Fruit fly (Drosophila melanogaster) whole organism, pupa: ENCODE results near the gene fw.

Experiments used
- CG10348 ChIP-seq: fragments of 200-800 bp; sonication (Bioruptor generic); IDR thresholded peaks from 2 replicates; pipeline ENCODE4 v1.3.6; 2022; ENCODE audit warnings: missing biosample characterization, missing genetic modification characterization
- CG12605 ChIP-seq: fragments of 200-800 bp; sonication (Bioruptor generic); IDR thresholded peaks from 2 replicates; pipeline ENCODE4 v1.3.6; 2022; ENCODE audit warnings: missing biosample characterization, missing genetic modification characterization
- CG13204 ChIP-seq: fragments of 200-800 bp; sonication (Bioruptor generic); optimal IDR thresholded peaks from 2 replicates; lab custom pipeline; 2018; ENCODE audit warnings: missing biosample characterization, mild to moderate bottlenecking, missing genetic modification characterization, moderate library complexity
- CG14655 ChIP-seq: fragments of 200-800 bp; sonication (Bioruptor generic); optimal IDR thresholded peaks from 3 replicates; lab custom pipeline; 2017; ENCODE audit warnings: mild to moderate bottlenecking, missing biosample characterization, missing genetic modification reagents, missing genetic modification characterization
- CG15710 ChIP-seq: fragments of 200-800 bp; sonication (Bioruptor generic); optimal IDR thresholded peaks from 2 replicates; lab custom pipeline; 2018; ENCODE audit warnings: missing biosample characterization, mild to moderate bottlenecking, missing genetic modification characterization, moderate library complexity
- CG17806 ChIP-seq: fragments of 200-800 bp; sonication (Bioruptor generic); optimal IDR thresholded peaks from 2 replicates; lab custom pipeline; 2018; ENCODE audit warnings: missing biosample characterization, mild to moderate bottlenecking, missing genetic modification characterization, moderate library complexity
- CG32121 ChIP-seq: fragments of 200-800 bp; sonication (Bioruptor generic); IDR thresholded peaks from 2 replicates; pipeline ENCODE4 v1.3.6; 2022; ENCODE audit warnings: missing biosample characterization, missing genetic modification characterization
- CG34367 ChIP-seq: fragments of 200-800 bp; sonication (Bioruptor generic); optimal IDR thresholded peaks from 2 replicates; lab custom pipeline; 2018; ENCODE audit warnings: missing biosample characterization, mild to moderate bottlenecking, missing genetic modification characterization
- CG4496 ChIP-seq: fragments of 200-800 bp; sonication (Bioruptor generic); IDR thresholded peaks from 3 replicates; pipeline ENCODE4 v1.3.6; 2022; ENCODE audit warnings: missing biosample characterization, missing genetic modification characterization
- CG8159 ChIP-seq: fragments of 200-800 bp; sonication (Bioruptor generic); optimal IDR thresholded peaks from 3 replicates; lab custom pipeline; 2018; ENCODE audit warnings: missing biosample characterization, mild to moderate bottlenecking, missing genetic modification characterization, moderate library complexity
- CG8301 ChIP-seq: fragments of 200-800 bp; sonication (Bioruptor generic); optimal IDR thresholded peaks from 2 replicates; lab custom pipeline; 2018; ENCODE audit warnings: missing biosample characterization, mild to moderate bottlenecking, missing genetic modification characterization
- CG9948 ChIP-seq: fragments of 200-800 bp; sonication (Bioruptor generic); optimal IDR thresholded peaks from 2 replicates; lab custom pipeline; 2018; ENCODE audit warnings: missing biosample characterization, mild to moderate bottlenecking, missing genetic modification characterization, moderate library complexity
- D1 ChIP-seq: fragments of 200-800 bp; sonication (Bioruptor generic); optimal IDR thresholded peaks from 2 replicates; lab custom pipeline; 2018; ENCODE audit warnings: missing biosample characterization, mild to moderate bottlenecking, missing genetic modification characterization, moderate library complexity
- EcR ChIP-seq: fragments of 200-800 bp; sonication (Bioruptor generic); optimal IDR thresholded peaks from 3 replicates; lab custom pipeline; 2019; ENCODE audit warnings: missing biosample characterization, missing genetic modification characterization, mild to moderate bottlenecking, moderate library complexity, missing genetic modification reagents
- Ets98B ChIP-seq: fragments of 200-800 bp; sonication (Bioruptor generic); IDR thresholded peaks from 2 replicates; pipeline ENCODE4 v1.3.6; 2022; ENCODE audit warnings: missing biosample characterization, missing genetic modification characterization
- Pif1A ChIP-seq: fragments of 200-800 bp; sonication (Bioruptor generic); optimal IDR thresholded peaks from 3 replicates; lab custom pipeline; 2016; ENCODE audit warnings: missing biosample characterization, missing genetic modification characterization
- Pif1B ChIP-seq: fragments of 200-800 bp; sonication (Bioruptor generic); optimal IDR thresholded peaks from 3 replicates; lab custom pipeline; 2016; ENCODE audit warnings: missing biosample characterization, missing genetic modification characterization
- Snoo ChIP-seq: fragments of 200-800 bp; sonication (Bioruptor generic); optimal IDR thresholded peaks from 3 replicates; lab custom pipeline; 2017; ENCODE audit warnings: missing biosample characterization, mild to moderate bottlenecking, missing genetic modification characterization, inconsistent platforms
- fd96Ca ChIP-seq: fragments of 200-800 bp; sonication (Bioruptor generic); IDR thresholded peaks from 3 replicates; pipeline ENCODE4 v1.3.6; 2022; ENCODE audit warnings: missing biosample characterization, missing genetic modification characterization
- gl ChIP-seq: fragments of 200-800 bp; sonication (Bioruptor generic); optimal IDR thresholded peaks from 2 replicates; lab custom pipeline; 2018; ENCODE audit warnings: missing biosample characterization, mild to moderate bottlenecking, missing genetic modification characterization
- rn ChIP-seq: fragments of 200-800 bp; sonication (Bioruptor generic); IDR thresholded peaks from 2 replicates; pipeline ENCODE4 v1.3.6; 2022; ENCODE audit warnings: missing biosample characterization, missing genetic modification characterization

Gene fw

DNA sequence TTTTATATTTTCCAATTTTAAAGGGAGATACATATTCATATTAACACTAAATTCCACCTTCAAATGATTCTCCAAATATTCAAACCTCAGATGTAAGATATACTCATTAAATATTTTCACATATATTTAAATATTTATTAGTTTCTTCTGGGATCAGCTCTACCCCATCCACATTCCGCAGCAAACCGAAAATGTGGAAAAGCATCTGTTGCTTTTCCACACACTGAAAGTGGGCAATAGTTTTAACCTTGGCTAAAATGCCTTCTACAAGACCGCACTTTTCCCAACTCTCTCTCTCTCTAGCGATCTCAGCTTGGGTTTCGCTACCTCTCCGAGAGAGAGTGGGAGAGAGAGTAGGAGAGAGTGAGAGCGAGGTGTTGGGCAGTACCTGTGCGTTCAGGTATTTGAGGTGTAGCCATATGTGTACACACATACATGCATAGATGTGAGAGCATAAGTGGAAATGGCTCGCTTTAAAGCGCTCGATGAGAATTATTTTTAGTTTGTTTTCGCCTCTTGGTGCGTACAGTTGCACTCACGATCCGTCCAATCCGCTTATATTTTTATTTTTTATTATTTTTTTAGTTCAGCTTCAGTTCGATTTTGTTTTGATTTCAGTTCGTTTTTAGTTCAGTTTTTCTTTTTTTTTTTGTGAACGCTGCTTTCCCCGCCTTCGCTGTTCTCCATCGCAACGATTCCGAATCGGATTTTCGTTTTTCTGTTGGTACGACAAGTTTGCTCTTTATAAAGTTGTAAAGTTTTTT is 3.1 kb upstream of the fw start, which contains the start of gene CG1806:
Gene CG1806 (plus strand): TSS at position 499 of the 764 bp plus-strand sequence.
- TF ChIP-seq CG32121 (GFP tag; lab: Robert Waterston, UW), result peak; percentile 60; the same call in 1 of the 2 replicates
- peak; percentile 73 for TF ChIP-seq CG4496 (GFP tag; lab: Robert Waterston, UW)
- TF ChIP-seq CG10348, result no peak
- TF ChIP-seq CG13204 (GFP tag; lab: Kevin White, UChicago), result peak; percentile 36
- peak; percentile 62 for TF ChIP-seq CG12605 (GFP tag; lab: Robert Waterston, UW)
- peak; percentile 69; the same call in 2 of the 3 replicates for TF ChIP-seq fd96Ca
- no peak for TF ChIP-seq Snoo (tag; lab: Kevin White, UChicago)
- 0 out of 2 replicates have a peak, but pooled peaks have one; percentile 19 for TF ChIP-seq rn
- peak; percentile 41 for TF ChIP-seq CG34367 (tag; lab: Kevin White, UChicago)
- no peak for TF ChIP-seq D1
- TF ChIP-seq Pif1A (GFP tag; lab: Kevin White, UChicago), result peak; percentile 64
- peak; percentile 32 for TF ChIP-seq CG15710 (tag; lab: Kevin White, UChicago)
- TF ChIP-seq CG9948 (tag; lab: Kevin White, UChicago), result no peak
- TF ChIP-seq gl, result peak; percentile 39
- peak; percentile 62 for TF ChIP-seq Ets98B (GFP tag; lab: Robert Waterston, UW)
- TF ChIP-seq CG8159, result peak; percentile 34
- peak; percentile 45 for TF ChIP-seq CG14655 (GFP tag; lab: Kevin White, UChicago)
- TF ChIP-seq CG17806 (tag; lab: Kevin White, UChicago), result peak; percentile 11
- TF ChIP-seq CG8301 (tag; lab: Kevin White, UChicago), result no peak
- TF ChIP-seq EcR (GFP tag; lab: Kevin White, UChicago), result peak; percentile 22
- TF ChIP-seq Pif1B (GFP tag; lab: Kevin White, UChicago), result peak; percentile 64

DNA sequence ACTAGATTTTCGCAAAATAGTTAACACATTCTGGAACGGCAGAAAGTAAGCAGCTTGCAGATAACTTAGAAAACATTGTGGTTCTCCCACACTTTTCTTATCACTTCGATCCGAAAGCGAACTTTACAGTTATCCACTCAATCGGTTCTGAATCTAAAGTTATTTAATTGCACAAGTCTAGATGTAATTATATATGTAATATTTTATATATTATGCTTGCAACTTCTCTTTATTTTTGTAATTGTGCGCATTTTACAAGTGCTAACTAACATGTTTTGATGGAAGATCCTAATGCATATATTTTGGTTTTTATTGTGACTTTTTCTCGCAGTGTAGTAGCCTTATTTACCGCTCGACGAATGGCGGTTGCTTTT is 668 bp upstream of the fw start:
- TF ChIP-seq CG34367 (tag; lab: Kevin White, UChicago) (peak; percentile 43), CG8301 (tag; lab: Kevin White, UChicago) (peak; percentile 57), CG14655 (GFP tag; lab: Kevin White, UChicago) (peak; percentile 84), Pif1B (GFP tag; lab: Kevin White, UChicago) (no peak), Pif1A (GFP tag; lab: Kevin White, UChicago) (no peak), Snoo (tag; lab: Kevin White, UChicago) (peak; percentile 67), gl (no peak), CG4496 (GFP tag; lab: Robert Waterston, UW) (peak; percentile 76), fd96Ca (no peak), CG13204 (GFP tag; lab: Kevin White, UChicago) (peak; percentile 38), CG8159 (peak; percentile 83), CG9948 (tag; lab: Kevin White, UChicago) (peak; percentile 61), D1 (peak; percentile 2), CG17806 (tag; lab: Kevin White, UChicago) (peak; percentile 9), CG15710 (tag; lab: Kevin White, UChicago) (peak; percentile 55), Ets98B (GFP tag; lab: Robert Waterston, UW) (peak; percentile 22; the same call in 1 of the 2 replicates), rn (no peak)

DNA sequence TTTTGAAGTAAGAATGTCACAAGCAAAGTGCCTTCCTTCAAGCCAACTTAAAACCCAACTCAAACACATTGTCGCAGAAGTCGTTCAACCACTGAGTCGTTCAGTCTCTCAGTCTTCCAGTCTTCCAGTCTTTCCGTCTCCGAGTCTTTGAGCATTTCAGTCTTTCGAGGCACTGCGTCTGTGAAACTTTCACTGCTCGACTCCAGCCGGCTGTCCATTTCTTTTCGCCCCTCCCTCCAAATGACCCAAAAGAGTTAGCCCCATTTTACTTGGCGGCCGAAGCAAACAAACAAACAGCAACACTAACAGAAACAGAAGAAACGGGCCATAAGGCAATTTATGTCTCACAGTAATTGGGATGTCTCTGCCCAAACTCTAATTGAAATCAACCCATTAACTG is 2.7 kb downstream of the fw start:
- no peak for TF ChIP-seq Ets98B (GFP tag; lab: Robert Waterston, UW)
- TF ChIP-seq Pif1A (GFP tag; lab: Kevin White, UChicago), result no peak
- no peak for TF ChIP-seq CG9948 (tag; lab: Kevin White, UChicago)
- no peak for TF ChIP-seq Snoo (tag; lab: Kevin White, UChicago)
- no peak for TF ChIP-seq CG8301 (tag; lab: Kevin White, UChicago)
- no peak for TF ChIP-seq CG4496 (GFP tag; lab: Robert Waterston, UW)
- no peak for TF ChIP-seq CG12605 (GFP tag; lab: Robert Waterston, UW)
- TF ChIP-seq CG32121 (GFP tag; lab: Robert Waterston, UW), result no peak
- TF ChIP-seq CG10348, result no peak
- TF ChIP-seq CG17806 (tag; lab: Kevin White, UChicago), result no peak
- TF ChIP-seq gl, result no peak
- no peak for TF ChIP-seq rn
- TF ChIP-seq Pif1B (GFP tag; lab: Kevin White, UChicago), result no peak
- no peak for TF ChIP-seq CG13204 (GFP tag; lab: Kevin White, UChicago)
- no peak for TF ChIP-seq CG34367 (tag; lab: Kevin White, UChicago)
- no peak for TF ChIP-seq EcR (GFP tag; lab: Kevin White, UChicago)
- TF ChIP-seq D1, result no peak
- TF ChIP-seq CG14655 (GFP tag; lab: Kevin White, UChicago), result no peak
- TF ChIP-seq fd96Ca, result no peak
- TF ChIP-seq, all 21 proteins: peak for 0

DNA sequence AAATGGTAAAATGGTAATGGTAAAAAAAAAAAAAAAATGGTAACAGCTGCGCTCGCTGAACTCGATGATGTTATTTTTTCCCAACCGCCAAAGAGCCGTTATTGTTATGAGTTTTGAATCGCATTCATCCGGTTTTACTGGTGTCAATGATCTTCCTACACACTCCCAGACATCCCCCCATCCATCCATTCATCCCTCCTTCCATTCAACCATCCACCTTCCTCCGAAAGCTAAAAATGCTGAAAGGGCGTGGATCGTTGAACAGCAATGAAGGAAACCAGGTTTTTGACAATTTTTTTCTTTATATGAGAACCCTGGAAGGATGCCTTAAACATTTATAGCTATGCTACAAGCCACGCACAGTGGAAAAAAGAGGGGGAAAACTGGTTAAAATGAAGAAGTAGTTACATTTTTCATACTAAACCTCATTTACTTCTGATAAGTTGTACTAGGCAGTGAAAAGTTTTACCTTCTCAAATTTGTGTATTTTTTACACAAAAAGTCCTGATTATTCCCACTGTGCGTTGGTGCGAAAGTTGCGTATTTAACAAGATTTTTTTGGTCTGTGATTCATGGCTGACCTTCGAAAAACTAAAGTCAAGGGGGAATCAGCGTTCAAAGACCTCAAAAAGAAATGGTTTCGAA is 3.6 kb downstream of the fw start:
- TF ChIP-seq Pif1A (GFP tag; lab: Kevin White, UChicago), result peak; percentile 62
- TF ChIP-seq CG17806 (tag; lab: Kevin White, UChicago), result peak; percentile 52
- peak; percentile 43 for TF ChIP-seq CG32121 (GFP tag; lab: Robert Waterston, UW)
- peak; percentile 57 for TF ChIP-seq Pif1B (GFP tag; lab: Kevin White, UChicago)
- peak; percentile 36 for TF ChIP-seq CG14655 (GFP tag; lab: Kevin White, UChicago)
- TF ChIP-seq D1, result no peak
- TF ChIP-seq CG12605 (GFP tag; lab: Robert Waterston, UW), result no peak
- peak; percentile 91 for TF ChIP-seq EcR (GFP tag; lab: Kevin White, UChicago)
- peak; percentile 39 for TF ChIP-seq CG8301 (tag; lab: Kevin White, UChicago)
- TF ChIP-seq Snoo (tag; lab: Kevin White, UChicago), result peak; percentile 47
- peak; percentile 63 for TF ChIP-seq CG8159
- no peak for TF ChIP-seq CG13204 (GFP tag; lab: Kevin White, UChicago)
- TF ChIP-seq CG34367 (tag; lab: Kevin White, UChicago), result peak; percentile 51
- TF ChIP-seq fd96Ca, result 0 out of 3 replicates have a peak, but pooled peaks have one; percentile 12
- peak; percentile 59 for TF ChIP-seq CG15710 (tag; lab: Kevin White, UChicago)
- peak; percentile 43 for TF ChIP-seq Ets98B (GFP tag; lab: Robert Waterston, UW)
- peak; percentile 8 for TF ChIP-seq gl
- no peak for TF ChIP-seq CG10348
- peak; percentile 46 for TF ChIP-seq CG9948 (tag; lab: Kevin White, UChicago)
- TF ChIP-seq CG4496 (GFP tag; lab: Robert Waterston, UW), result 0 out of 3 replicates have a peak, but pooled peaks have one; percentile 35
